Worm (Caenorhabditis elegans) whole organism, midembryonic: Measurements from ENCODE around the gene grl-19.

ENCODE experiments used
- T22C8.4 ChIP-seq: fragments of 200-800 bp; sonication (Bioruptor generic); IDR thresholded peaks from 2 replicates; pipeline ENCODE4 v1.3.6; 2022; ENCODE audit warnings: missing genetic modification characterization, missing compliant biosample characterization
- flt-1 ChIP-seq: fragments of 200-800 bp; sonication (Bioruptor generic); IDR thresholded peaks from 2 replicates; pipeline ENCODE4 v1.3.6; 2022; ENCODE audit warnings: missing genetic modification characterization, missing compliant biosample characterization
- med-1 ChIP-seq: sonication (generic microtip); optimal IDR thresholded peaks from 2 replicates; lab custom pipeline; 2017; ENCODE audit warnings: missing genetic modification characterization, mild to moderate bottlenecking, missing compliant biosample characterization, antibody characterized with exemption, missing genetic modification reagents; ENCODE audit not compliant: insufficient read depth
- ztf-29 ChIP-seq: fragments of 200-800 bp; sonication (Bioruptor generic); IDR thresholded peaks from 2 replicates; pipeline ENCODE4 v1.3.6; 2022; ENCODE audit warnings: missing genetic modification reagents, missing genetic modification characterization, missing compliant biosample characterization

DNA sequence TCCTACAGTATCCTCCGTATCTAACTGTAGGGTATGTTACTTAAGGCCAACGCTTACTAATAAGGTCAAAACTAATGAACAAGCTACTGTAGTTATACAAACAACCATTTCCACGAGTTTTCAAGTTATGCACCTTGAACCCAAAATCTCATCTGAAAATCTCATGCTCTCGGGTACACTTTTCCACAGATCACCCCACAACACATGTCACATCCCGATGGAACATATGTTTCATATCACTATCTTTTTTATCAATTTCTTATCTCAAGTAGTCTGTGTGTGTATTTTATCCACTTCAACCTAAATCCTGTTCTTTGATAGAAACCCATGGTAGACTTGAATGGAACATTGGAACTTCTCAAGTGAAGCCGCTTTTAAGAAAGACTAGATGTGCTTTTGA lies 48.0 kb upstream of the grl-19 start:
- no peak for TF ChIP-seq T22C8.4
- TF ChIP-seq flt-1 (GFP tag; lab: Robert Waterston, UW) = no peak
- TF ChIP-seq med-1 (GFP tag; lab: Kevin White, UChicago) = no peak
- TF ChIP-seq ztf-29 = no peak
